Fruit fly (Drosophila melanogaster): ENCODE data around the gene CG7378.

DNA sequence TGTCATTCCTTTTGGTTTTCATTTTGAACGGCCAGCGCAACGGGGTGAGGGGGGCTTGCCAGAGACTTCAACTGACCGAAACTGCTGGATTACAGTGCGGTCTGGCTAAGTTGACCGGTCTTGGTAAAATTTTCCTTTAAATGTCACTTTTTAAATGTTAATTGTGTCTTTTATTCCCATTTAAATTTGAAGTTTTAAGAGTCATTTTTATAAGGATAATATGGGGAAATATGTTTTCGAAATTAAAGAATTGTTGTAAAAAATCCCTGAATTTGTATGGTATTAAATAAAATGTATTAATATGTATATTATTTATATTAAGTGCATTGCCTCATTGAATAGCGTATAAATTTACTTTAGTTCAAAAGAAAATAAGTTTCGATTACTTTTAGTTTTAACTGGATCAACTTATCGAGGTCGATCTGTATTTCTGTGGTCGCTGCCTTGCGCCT, 28.4 kb downstream of the CG7378 start:
- TF ChIP-seq Pif1B (GFP tag; optimal IDR thresholded peaks at IDR 0.05) (peak; percentile 31), gl (tag; optimal IDR thresholded peaks at IDR 0.05) (no peak), D1 (tag; optimal IDR thresholded peaks at IDR 0.05) (peak; percentile 70), CG12605 (GFP tag; IDR thresholded peaks at IDR 0.05) (no peak), Pif1A (GFP tag; optimal IDR thresholded peaks at IDR 0.05) (peak; percentile 30), CG8301 (tag; optimal IDR thresholded peaks at IDR 0.05) (peak; percentile 79), CG10348 (GFP tag; IDR thresholded peaks at IDR 0.05) (peak; percentile 62; the same call in 1 of the 2 replicates), CG14655 (GFP tag; optimal IDR thresholded peaks at IDR 0.05) (peak; percentile 90), fd96Ca (GFP tag; IDR thresholded peaks at IDR 0.05) (0 out of 3 replicates have a peak, but pooled peaks have one; percentile 45)
